Worm (Caenorhabditis elegans): Measurements from ENCODE around the gene Y41C4A.9.

Gene Y41C4A.9

DNA sequence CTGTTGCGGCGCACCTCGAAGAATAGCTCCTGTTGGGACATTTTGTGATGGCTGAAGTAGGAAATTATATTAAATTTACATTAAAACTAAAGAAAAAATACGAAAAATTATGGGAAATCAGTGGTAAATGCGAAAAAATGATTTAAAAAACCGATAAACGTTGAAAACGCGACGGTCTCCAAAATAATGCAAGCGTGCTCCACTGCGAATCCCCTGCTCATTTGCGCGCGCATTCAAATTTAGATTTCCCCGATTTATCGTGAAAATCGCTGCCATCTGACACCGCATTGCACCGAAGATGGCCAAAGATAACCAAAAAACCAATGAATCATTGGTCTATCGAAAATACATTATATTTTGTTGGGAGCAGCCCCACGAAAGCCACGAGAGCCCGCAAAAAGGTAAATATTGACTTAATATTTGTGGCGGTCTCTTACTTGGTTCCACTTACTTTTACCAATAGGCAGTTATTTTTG is 993 bp upstream of the Y41C4A.9 start, which contains the start of the genes elb-1 and Y41C4A.11 (continued):
- TF ChIP-seq ets-5 (GFP tag; IDR thresholded peaks at IDR 0.05) (no peak), aly-2 (tag; optimal IDR thresholded peaks at IDR 0.05) (peak; percentile 1), vab-15 (tag; optimal IDR thresholded peaks at IDR 0.05) (no peak), irx-1 (tag; optimal IDR thresholded peaks at IDR 0.05) (peak; percentile 76), snpc-4 (tag; optimal IDR thresholded peaks at IDR 0.05) (peak; percentile 29), alr-1 (tag; optimal IDR thresholded peaks at IDR 0.05; ENCODE audit: borderline replicate concordance) (no peak), fkh-8 (tag; optimal IDR thresholded peaks at IDR 0.05) (peak; percentile 63), ces-1 (GFP tag; optimal IDR thresholded peaks at IDR 0.05) (no peak), ztf-11 (tag; optimal IDR thresholded peaks at IDR 0.05) (peak in 1 of 2 experiments; percentile 19), xbp-1 (tag; optimal IDR thresholded peaks at IDR 0.05) (peak; percentile 76), egl-13 (tag; optimal IDR thresholded peaks at IDR 0.05) (peak; percentile 25), aha-1 (tag; optimal IDR thresholded peaks at IDR 0.05) (no peak), hlh-4 (tag; optimal IDR thresholded peaks at IDR 0.05) (no peak), nhr-85 (tag) (peak; percentile 83), efl-3 (GFP tag; optimal IDR thresholded peaks at IDR 0.05) (no peak), unc-86 (tag; optimal IDR thresholded peaks at IDR 0.05) (peak; percentile 60), lin-39 (tag; optimal IDR thresholded peaks at IDR 0.05) (peak; percentile 1), ztf-4 (tag; optimal IDR thresholded peaks at IDR 0.05) (no peak), fkh-10 (GFP tag; optimal IDR thresholded peaks at IDR 0.05) (no peak), elt-2 (tag; optimal IDR thresholded peaks at IDR 0.05) (peak; percentile 8), nhr-237 (tag; optimal IDR thresholded peaks at IDR 0.05) (peak; percentile 17), ceh-82 (tag; optimal IDR thresholded peaks at IDR 0.05) (peak; percentile 27 to 86 (median 59)), fos-1 (tag; optimal IDR thresholded peaks at IDR 0.05) (peak; percentile 56), nhr-19 (GFP tag; conservative IDR thresholded peaks at IDR 0.05) (peak; percentile 76), nhr-20 (tag; optimal IDR thresholded peaks at IDR 0.05) (peak; percentile 80), nhr-71 (tag; optimal IDR thresholded peaks at IDR 0.05) (peak; percentile 86), ceh-88 (GFP tag; IDR thresholded peaks at IDR 0.05) (no peak), mef-2 (tag; optimal IDR thresholded peaks at IDR 0.05) (no peak), nhr-47 (tag; optimal IDR thresholded peaks at IDR 0.05) (peak; percentile 87), lin-35 (GFP tag; optimal IDR thresholded peaks at IDR 0.05) (peak; percentile 99), egl-27 (tag; optimal IDR thresholded peaks at IDR 0.05) (no peak), nhr-11 (tag; optimal IDR thresholded peaks at IDR 0.05) (no peak), nhr-28 (tag; optimal IDR thresholded peaks at IDR 0.05) (no peak), lin-14 (GFP tag; optimal IDR thresholded peaks at IDR 0.05) (no peak), skn-1 (tag; optimal IDR thresholded peaks at IDR 0.05) (peak; percentile 80), elt-3 (tag; optimal IDR thresholded peaks at IDR 0.05) (peak in 2 of 6 experiments; percentile 8 to 30), tbx-2 (tag; optimal IDR thresholded peaks at IDR 0.05) (peak; percentile 84), rnt-1 (tag; optimal IDR thresholded peaks at IDR 0.05) (no peak), blmp-1 (tag; optimal IDR thresholded peaks at IDR 0.05) (peak; percentile 28), tlp-1 (tag; optimal IDR thresholded peaks at IDR 0.05) (no peak), mep-1 (tag; optimal IDR thresholded peaks at IDR 0.05) (peak; percentile 62), unc-30 (tag; optimal IDR thresholded peaks at IDR 0.05) (no peak), ceh-63 (GFP tag; optimal IDR thresholded peaks at IDR 0.05) (no peak), hpl-2 (GFP tag; optimal IDR thresholded peaks at IDR 0.05) (no peak), ceh-8 (GFP tag; optimal IDR thresholded peaks at IDR 0.05) (peak; percentile 29), lin-15B (tag; optimal IDR thresholded peaks at IDR 0.05) (peak; percentile 65), lir-3 (tag; optimal IDR thresholded peaks at IDR 0.05; ENCODE audit: poor library complexity) (no peak), sox-4 (tag; optimal IDR thresholded peaks at IDR 0.05) (no peak), dsc-1 (tag; optimal IDR thresholded peaks at IDR 0.05) (peak; percentile 71), C34B4.2 (tag; optimal IDR thresholded peaks at IDR 0.05) (no peak), unc-62 (GFP tag; optimal IDR thresholded peaks at IDR 0.05) (no peak)
